Worm (Caenorhabditis elegans) whole organism, L1 larva: Measurements from ENCODE around the gene R10E8.2.

ENCODE experiments used
- F16B12.6 ChIP-seq: fragments of 150-350 bp; optimal IDR thresholded peaks from 2 replicates; lab custom pipeline; 2014; ENCODE audit warnings: missing biosample characterization, missing genetic modification characterization
- Y116A8C.19 ChIP-seq: sonication (generic microtip); optimal IDR thresholded peaks from 2 replicates; lab custom pipeline; 2016; ENCODE audit warnings: missing compliant biosample characterization, missing genetic modification characterization, borderline replicate concordance
- alr-1 ChIP-seq: fragments of 200-800 bp; sonication (Bioruptor generic); optimal IDR thresholded peaks from 2 replicates; lab custom pipeline; 2018; ENCODE audit warnings: borderline replicate concordance, mild to moderate bottlenecking, missing genetic modification characterization, missing compliant biosample characterization
- aly-2 ChIP-seq: fragments of 150-350 bp; optimal IDR thresholded peaks from 2 replicates; lab custom pipeline; 2014; ENCODE audit warnings: missing biosample characterization, missing genetic modification characterization
- blmp-1 ChIP-seq: fragments of 150-350 bp; optimal IDR thresholded peaks from 2 replicates; lab custom pipeline; 2014; ENCODE audit warnings: missing biosample characterization, missing genetic modification characterization
- ceh-63 ChIP-seq: fragments of 200-800 bp; sonication (Bioruptor generic); optimal IDR thresholded peaks from 2 replicates; lab custom pipeline; 2018; ENCODE audit warnings: mild to moderate bottlenecking, missing genetic modification characterization, missing compliant biosample characterization
- ceh-8 ChIP-seq: fragments of 200-800 bp; sonication (Bioruptor generic); optimal IDR thresholded peaks from 2 replicates; lab custom pipeline; 2018; ENCODE audit warnings: mild to moderate bottlenecking, missing genetic modification characterization, moderate library complexity, missing compliant biosample characterization
- ceh-90 ChIP-seq: sonication (generic microtip); optimal IDR thresholded peaks from 2 replicates; lab custom pipeline; 2016; ENCODE audit warnings: missing genetic modification characterization, missing compliant biosample characterization
- ces-1 ChIP-seq: fragments of 150-350 bp; optimal IDR thresholded peaks from 2 replicates; lab custom pipeline; 2014; ENCODE audit warnings: missing biosample characterization, missing genetic modification reagents, missing genetic modification characterization
- dpl-1 ChIP-seq, 3 experiments: fragments of 150-350 bp in 2 of 3; sonication (generic microtip) in 1 of 3; optimal IDR thresholded peaks; 2 replicates each; lab custom pipeline; 2014 to 2017; ENCODE audit warnings: missing biosample characterization in 3 of 3, missing genetic modification characterization in 3 of 3, missing genetic modification reagents in 3 of 3
- dsc-1 ChIP-seq: sonication (generic microtip); optimal IDR thresholded peaks from 2 replicates; lab custom pipeline; 2016; ENCODE audit warnings: mild to moderate bottlenecking, missing genetic modification characterization, missing compliant biosample characterization
- efl-1 ChIP-seq, 4 experiments: fragments of 150-350 bp; optimal IDR thresholded peaks in 3 of 4; peaks in 1 of 4; 1 replicate in 1 of 4; 2 replicates in 3 of 4; lab custom pipeline; 2014; ENCODE audit warnings: missing biosample characterization in 2 of 4, missing genetic modification characterization in 2 of 4, missing genetic modification reagents in 2 of 4
- elt-2 ChIP-seq: sonication (generic microtip); optimal IDR thresholded peaks from 2 replicates; lab custom pipeline; 2016; ENCODE audit warnings: missing genetic modification characterization, mild to moderate bottlenecking, inconsistent platforms, missing compliant biosample characterization, missing genetic modification reagents
- elt-3 ChIP-seq, 6 experiments: fragments of 150-350 bp in 1 of 6; sonication (generic microtip); optimal IDR thresholded peaks; 2 replicates each; lab custom pipeline; 2017 to 2018; ENCODE audit warnings: missing biosample characterization in 6 of 6, missing genetic modification characterization in 6 of 6, inconsistent platforms in 1 of 6
- fkh-10 ChIP-seq: sonication (generic microtip); optimal IDR thresholded peaks from 2 replicates; lab custom pipeline; 2017; ENCODE audit warnings: missing biosample characterization, missing genetic modification reagents, missing genetic modification characterization
- grh-1 ChIP-seq: fragments of 200-800 bp; sonication (Bioruptor generic); IDR thresholded peaks from 2 replicates; pipeline ENCODE4 v1.3.6; 2022; ENCODE audit warnings: missing genetic modification reagents, missing genetic modification characterization, missing compliant biosample characterization
- hlh-17 ChIP-seq: fragments of 200-800 bp; sonication (Bioruptor generic); optimal IDR thresholded peaks from 2 replicates; lab custom pipeline; 2018; ENCODE audit warnings: missing genetic modification characterization, mild to moderate bottlenecking, missing compliant biosample characterization, moderate library complexity, borderline replicate concordance
- hpl-2 ChIP-seq: fragments of 150-350 bp; optimal IDR thresholded peaks from 2 replicates; lab custom pipeline; 2014; ENCODE audit warnings: missing biosample characterization, missing genetic modification reagents, missing genetic modification characterization
- lin-14 ChIP-seq: fragments of 200-800 bp; sonication (Bioruptor generic); optimal IDR thresholded peaks from 2 replicates; lab custom pipeline; 2018; ENCODE audit warnings: mild to moderate bottlenecking, missing genetic modification characterization, moderate library complexity, missing compliant biosample characterization
- lin-35 ChIP-seq, 2 experiments: fragments of 150-350 bp; optimal IDR thresholded peaks; 2 replicates each; lab custom pipeline; 2014; ENCODE audit warnings: missing biosample characterization in 2 of 2, missing genetic modification characterization in 2 of 2, missing genetic modification reagents in 2 of 2
- lir-3 ChIP-seq: sonication (generic microtip); optimal IDR thresholded peaks from 2 replicates; lab custom pipeline; 2016; ENCODE audit warnings: mild to moderate bottlenecking, missing genetic modification characterization, moderate library complexity, missing compliant biosample characterization; ENCODE audit not compliant: poor library complexity
- lsy-2 ChIP-seq, 2 experiments: fragments of 150-350 bp; optimal IDR thresholded peaks; 2 replicates each; lab custom pipeline; 2014; ENCODE audit warnings: missing biosample characterization in 2 of 2, missing genetic modification characterization in 2 of 2
- mdl-1 ChIP-seq, 2 experiments: fragments of 150-350 bp; optimal IDR thresholded peaks; 2 replicates each; lab custom pipeline; 2014 to 2017; ENCODE audit warnings: missing biosample characterization in 2 of 2, missing genetic modification characterization in 2 of 2, inconsistent platforms in 1 of 2
- mep-1 ChIP-seq: fragments of 150-350 bp; optimal IDR thresholded peaks from 2 replicates; lab custom pipeline; 2014; ENCODE audit warnings: missing biosample characterization, missing genetic modification characterization
- nhr-28 ChIP-seq: fragments of 150-350 bp; optimal IDR thresholded peaks from 2 replicates; lab custom pipeline; 2014; ENCODE audit warnings: missing biosample characterization, missing genetic modification characterization
- nhr-71 ChIP-seq: sonication (generic microtip); optimal IDR thresholded peaks from 2 replicates; lab custom pipeline; 2016; ENCODE audit warnings: mild to moderate bottlenecking, missing genetic modification characterization, moderate library complexity, missing compliant biosample characterization
- nhr-76 ChIP-seq: sonication (generic microtip); optimal IDR thresholded peaks from 2 replicates; lab custom pipeline; 2017; ENCODE audit warnings: missing biosample characterization, missing genetic modification characterization
- nhr-77 ChIP-seq: fragments of 150-350 bp; optimal IDR thresholded peaks from 2 replicates; lab custom pipeline; 2014; ENCODE audit warnings: missing biosample characterization, missing genetic modification characterization
- nhr-84 ChIP-seq: sonication (generic microtip); optimal IDR thresholded peaks from 2 replicates; lab custom pipeline; 2017; ENCODE audit warnings: missing biosample characterization, missing genetic modification characterization
- nhr-85 ChIP-seq: sonication (generic microtip); peaks from one replicate; lab custom pipeline; 2016; ENCODE audit warnings: missing genetic modification characterization, inconsistent platforms, missing compliant biosample characterization
- nhr-90 ChIP-seq: sonication (generic microtip); optimal IDR thresholded peaks from 2 replicates; lab custom pipeline; 2016; ENCODE audit warnings: mild to moderate bottlenecking, missing genetic modification characterization, missing compliant biosample characterization; ENCODE audit not compliant: poor library complexity
- rnt-1 ChIP-seq: sonication (generic microtip); optimal IDR thresholded peaks from 2 replicates; lab custom pipeline; 2016; ENCODE audit warnings: mild to moderate bottlenecking, missing genetic modification characterization, moderate library complexity, missing compliant biosample characterization
- skn-1 ChIP-seq: fragments of 150-350 bp; optimal IDR thresholded peaks from 2 replicates; lab custom pipeline; 2014; ENCODE audit warnings: missing biosample characterization, missing genetic modification characterization
- sup-37 ChIP-seq: fragments of 200-800 bp; sonication (Bioruptor generic); optimal IDR thresholded peaks from 2 replicates; lab custom pipeline; 2018; ENCODE audit warnings: mild to moderate bottlenecking, missing genetic modification characterization, missing compliant biosample characterization
- tbx-2 ChIP-seq: sonication (generic microtip); optimal IDR thresholded peaks from 2 replicates; lab custom pipeline; 2016; ENCODE audit warnings: missing genetic modification characterization, missing compliant biosample characterization
- tlp-1 ChIP-seq: fragments of 150-350 bp; optimal IDR thresholded peaks from 2 replicates; lab custom pipeline; 2014; ENCODE audit warnings: missing biosample characterization, missing genetic modification characterization
- vab-15 ChIP-seq: sonication (generic microtip); optimal IDR thresholded peaks from 2 replicates; lab custom pipeline; 2017; ENCODE audit warnings: missing genotype, mild to moderate bottlenecking, missing genetic modification characterization, missing compliant biosample characterization

Gene R10E8.2

DNA sequence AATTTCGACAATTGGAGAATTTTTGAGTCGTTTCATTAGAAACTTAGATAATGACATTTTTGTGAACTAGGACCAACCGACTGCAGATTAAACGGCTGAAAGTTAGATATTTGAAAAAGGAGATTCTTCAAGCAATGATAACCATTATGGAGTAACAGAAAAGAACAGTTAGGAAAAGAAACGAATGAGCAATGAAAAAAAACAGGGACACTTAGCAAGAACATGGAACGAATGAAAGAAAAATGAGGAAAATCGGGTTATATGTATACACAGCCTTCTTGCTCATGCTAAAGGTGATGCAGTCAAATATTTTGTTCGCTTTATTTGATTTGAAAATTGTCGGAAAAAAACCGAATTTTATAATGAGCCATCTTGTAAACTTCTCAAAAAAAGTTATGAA, 29.2 kb upstream of the R10E8.2 start, which contains the start of gene F16H6.10 (continued):
- TF ChIP-seq rnt-1 (tag; lab: Kevin White, UChicago), result no peak

- TF ChIP-seq dpl-1 (GFP tag; optimal IDR thresholded peaks at IDR 0.05; lab: Kevin White, UChicago) (no peak), grh-1 (GFP tag; lab: Robert Waterston, UW) (no peak), fkh-10 (GFP tag; lab: Kevin White, UChicago) (no peak), nhr-85 (tag; lab: Kevin White, UChicago) (no peak)
- TF ChIP-seq, all 84 proteins: peak for 0
Observed at ce11 chrV:18235808-18236207, 17.8 kb upstream of the R10E8.2 start.

DNA sequence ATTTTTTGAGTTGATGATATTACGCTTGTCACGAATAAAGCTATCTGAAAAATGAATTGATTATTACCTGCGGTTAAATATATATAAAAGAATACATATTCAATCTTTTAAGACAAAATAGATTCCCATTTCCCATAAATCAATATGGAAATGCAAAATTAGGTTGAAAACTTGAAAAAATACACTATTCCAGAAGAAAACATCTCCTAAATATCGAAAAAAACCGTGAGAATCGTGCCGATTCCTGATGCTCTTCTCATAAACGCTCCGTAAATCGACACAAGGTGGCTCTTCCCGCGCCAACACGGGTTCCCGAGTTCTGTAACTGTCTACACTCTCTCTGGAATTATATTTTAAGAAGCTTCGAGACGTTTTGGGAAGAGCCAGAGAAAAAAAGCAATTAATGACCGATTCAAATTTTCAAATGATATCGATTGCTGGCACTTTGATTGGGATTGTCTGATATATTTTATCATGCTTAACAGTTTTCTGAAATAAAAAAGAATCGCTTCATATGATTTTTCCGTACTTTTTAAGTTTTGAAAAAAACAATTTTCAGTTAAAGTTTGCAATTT, 16.8 kb upstream of the R10E8.2 start, which contains the start of gene R10E8.3:
Gene R10E8.3 (minus strand): TSS at position 51 of the 575 bp plus-strand sequence.
- no peak for TF ChIP-seq nhr-76
- TF ChIP-seq lin-35 (GFP tag; optimal IDR thresholded peaks at IDR 0.05; lab: Kevin White, UChicago), result peak in 1 of 2 experiments; percentile 4
- TF ChIP-seq nhr-71, result no peak
- TF ChIP-seq nhr-90 (tag; lab: Kevin White, UChicago), result no peak

DNA sequence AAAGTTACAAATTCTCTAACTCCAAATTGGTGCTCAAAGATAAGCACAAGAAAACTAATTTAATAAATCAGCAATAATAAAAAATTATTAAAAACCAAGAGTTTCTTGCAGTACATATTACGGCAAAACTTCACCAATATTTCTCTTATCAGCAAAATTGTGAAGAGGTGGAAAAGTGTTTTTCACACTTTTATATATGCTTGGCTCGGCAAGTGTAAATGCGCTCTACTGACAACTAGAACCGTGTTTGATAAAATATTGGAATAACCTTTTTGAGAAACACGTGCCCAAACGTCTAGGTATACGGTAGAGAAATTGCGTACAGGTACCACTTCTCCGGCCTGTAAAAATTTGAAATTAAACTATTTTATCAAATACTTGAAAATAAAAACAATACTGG, 12.3 kb upstream of the R10E8.2 start, which contains the start of gene R10E8.8:
Gene R10E8.8 (minus strand): TSS at position 343 of the 400 bp plus-strand sequence.
- no peak for TF ChIP-seq skn-1
- peak in 1 of 3 experiments; percentile 2 for TF ChIP-seq dpl-1 (GFP tag; optimal IDR thresholded peaks at IDR 0.05; lab: Kevin White, UChicago)
- no peak for TF ChIP-seq hpl-2
- TF ChIP-seq elt-2, result peak; percentile 81
- peak in 1 of 2 experiments; percentile 30 for TF ChIP-seq lin-35 (GFP tag; optimal IDR thresholded peaks at IDR 0.05; lab: Kevin White, UChicago)
- no peak for TF ChIP-seq efl-1 (optimal IDR thresholded peaks at IDR 0.05; lab: Kevin White, UChicago)
- peak in 1 of 2 experiments; percentile 82 for TF ChIP-seq efl-1 (GFP tag; optimal IDR thresholded peaks at IDR 0.05 in 1 of 2; lab: Kevin White, UChicago)
- no peak for TF ChIP-seq nhr-71
- peak in 1 of 2 experiments; percentile 32 for TF ChIP-seq lsy-2 (tag; optimal IDR thresholded peaks at IDR 0.05; lab: Kevin White, UChicago)
- no peak for TF ChIP-seq blmp-1 (tag; lab: Kevin White, UChicago)

DNA sequence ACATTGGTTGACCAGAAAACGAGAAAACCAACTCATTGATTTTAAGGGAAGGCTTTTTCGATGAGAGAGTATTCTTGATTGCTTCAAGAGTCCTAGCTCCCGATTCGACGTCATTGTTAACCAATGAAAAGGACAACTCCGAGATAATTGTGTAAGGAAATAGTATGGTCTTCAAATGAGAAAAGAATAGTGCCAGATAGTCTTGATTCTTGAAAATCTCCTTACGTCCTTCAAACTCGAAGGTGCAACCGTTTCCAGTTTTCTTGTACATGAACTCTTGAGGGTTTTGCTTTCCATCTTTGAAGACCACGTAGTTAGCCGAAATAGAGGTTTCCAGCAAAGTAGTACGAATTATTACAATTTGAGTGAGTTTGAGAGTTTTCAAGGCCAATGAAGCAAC, 10.4 kb upstream of the R10E8.2 start:
- no peak for TF ChIP-seq ces-1
- no peak for TF ChIP-seq aly-2 (tag; lab: Kevin White, UChicago)
- TF ChIP-seq hpl-2, result no peak
- TF ChIP-seq Y116A8C.19 (tag; lab: Kevin White, UChicago), result no peak
- TF ChIP-seq lin-35 (GFP tag; optimal IDR thresholded peaks at IDR 0.05; lab: Kevin White, UChicago), result no peak
- no peak for TF ChIP-seq mdl-1 (tag; optimal IDR thresholded peaks at IDR 0.05; lab: Kevin White, UChicago)

DNA sequence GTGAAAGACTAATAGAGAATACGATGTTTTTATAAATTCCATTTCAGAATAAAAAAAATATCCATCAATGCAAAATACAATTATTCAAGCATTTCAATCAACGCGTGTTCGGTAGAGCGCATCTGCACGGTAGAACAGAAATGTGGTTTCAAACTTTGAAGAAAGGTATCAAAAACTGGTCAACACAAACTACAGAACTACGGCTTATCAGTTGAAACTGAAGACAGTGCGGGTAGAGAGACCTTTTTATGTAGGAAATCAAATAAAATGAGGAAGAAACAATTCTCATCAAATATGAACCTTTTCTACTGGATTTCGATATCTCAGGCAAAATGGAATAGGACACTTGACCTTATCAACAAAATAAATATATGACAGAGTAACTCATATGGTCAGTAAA, 9.2 kb upstream of the R10E8.2 start:
- TF ChIP-seq nhr-28 (tag; lab: Kevin White, UChicago), result no peak
- peak; percentile 49 for TF ChIP-seq elt-2
- no peak for TF ChIP-seq sup-37 (GFP tag; lab: Kevin White, UChicago)
- TF ChIP-seq hlh-17 (GFP tag; lab: Kevin White, UChicago), result no peak

- TF ChIP-seq lin-14 (peak; percentile 4), nhr-84 (tag; lab: Kevin White, UChicago) (no peak), nhr-77 (tag; lab: Kevin White, UChicago) (no peak), ceh-8 (GFP tag; lab: Kevin White, UChicago) (no peak), skn-1 (no peak), lir-3 (tag; lab: Kevin White, UChicago) (no peak), rnt-1 (tag; lab: Kevin White, UChicago) (no peak), tbx-2 (tag; lab: Kevin White, UChicago) (no peak), F16B12.6 (tag; lab: Kevin White, UChicago) (no peak), elt-3 (tag; optimal IDR thresholded peaks at IDR 0.05; lab: Kevin White, UChicago) (no peak), mdl-1 (tag; optimal IDR thresholded peaks at IDR 0.05; lab: Kevin White, UChicago) (no peak), vab-15 (tag; lab: Kevin White, UChicago) (no peak), alr-1 (no peak), mep-1 (no peak), tlp-1 (peak; percentile 8), ceh-63 (GFP tag; lab: Kevin White, UChicago) (no peak), hlh-17 (GFP tag; lab: Kevin White, UChicago) (no peak), nhr-28 (tag; lab: Kevin White, UChicago) (no peak), ceh-90 (no peak), Y116A8C.19 (tag; lab: Kevin White, UChicago) (no peak), dsc-1 (tag; lab: Kevin White, UChicago) (no peak)
Observed at ce11 chrV:18246077-18246476, 7.5 kb upstream of the R10E8.2 start.
